Worm (Caenorhabditis elegans): ENCODE results near the gene F28B4.4.
A peak's percentile ranks its signal among the peaks of the same experiment; 100 is the strongest.

DNA sequence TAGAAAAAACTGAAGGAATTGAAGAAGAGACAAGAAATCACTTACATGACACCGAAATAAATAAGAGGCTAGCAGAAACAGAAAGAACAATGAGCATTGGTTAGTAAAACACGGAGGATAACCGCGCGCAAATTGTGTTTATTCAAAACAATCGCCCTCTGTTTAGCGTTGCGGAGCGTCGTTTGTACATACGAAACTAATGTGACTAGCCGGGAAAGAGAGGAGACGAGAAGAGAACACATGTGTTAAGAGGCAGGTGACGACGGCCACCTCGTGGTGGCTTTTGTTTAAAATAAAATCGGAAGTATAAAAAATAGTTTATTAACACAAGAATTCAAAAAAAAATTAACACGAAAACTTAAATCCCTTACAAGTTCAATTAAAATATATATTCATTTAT lies 36.4 kb upstream of the F28B4.4 start, which contains the start of gene F40F4.7:
- no peak for TF ChIP-seq pqm-1 (tag; optimal IDR thresholded peaks at IDR 0.05)
- TF ChIP-seq snpc-4 (tag; optimal IDR thresholded peaks at IDR 0.05), result no peak
- TF ChIP-seq lin-13 (GFP tag; optimal IDR thresholded peaks at IDR 0.05), result peak; percentile 47
